Fruit fly (Drosophila melanogaster) whole organism, adult: Measurements from ENCODE around the gene CG42820.
A peak's percentile ranks its signal among the peaks of the same experiment; 100 is the strongest.

Experiments used
- CG12768 ChIP-seq: fragments of 200-800 bp; sonication (Bioruptor generic); optimal IDR thresholded peaks from 2 replicates; lab custom pipeline; 2017; ENCODE audit warnings: missing biosample characterization, missing genetic modification characterization, mild to moderate bottlenecking, moderate library complexity, missing genetic modification reagents
- CG1620 ChIP-seq: fragments of 200-800 bp; sonication (Bioruptor generic); optimal IDR thresholded peaks from 2 replicates; lab custom pipeline; 2016; ENCODE audit warnings: missing biosample characterization, missing genetic modification characterization
- CG7045 ChIP-seq: fragments of 200-800 bp; sonication (Bioruptor generic); optimal IDR thresholded peaks from 2 replicates; lab custom pipeline; 2017; ENCODE audit warnings: missing biosample characterization, mild to moderate bottlenecking, missing genetic modification characterization
- CG7101 ChIP-seq: fragments of 200-800 bp; sonication (Bioruptor generic); optimal IDR thresholded peaks from 2 replicates; lab custom pipeline; 2018; ENCODE audit warnings: missing biosample characterization, mild to moderate bottlenecking, missing genetic modification characterization, moderate library complexity
- Clk ChIP-seq: fragments of 200-800 bp; sonication (Bioruptor generic); optimal IDR thresholded peaks from 2 replicates; lab custom pipeline; 2017; ENCODE audit warnings: missing biosample characterization, missing genetic modification characterization
- Hr96 ChIP-seq: fragments of 200-800 bp; sonication (Bioruptor generic); optimal IDR thresholded peaks from 2 replicates; lab custom pipeline; 2016; ENCODE audit warnings: missing biosample characterization, missing genetic modification characterization
- Mnt ChIP-seq: fragments of 200-800 bp; sonication (Bioruptor generic); optimal IDR thresholded peaks from 2 replicates; lab custom pipeline; 2016; ENCODE audit warnings: missing biosample characterization, mild to moderate bottlenecking, missing genetic modification characterization
- cic ChIP-seq: fragments of 200-800 bp; sonication (Bioruptor generic); optimal IDR thresholded peaks from 2 replicates; lab custom pipeline; 2017; ENCODE audit warnings: missing biosample characterization, mild to moderate bottlenecking, missing genetic modification characterization, moderate library complexity
- cnc ChIP-seq, 2 experiments: fragments of >200 bp; optimal IDR thresholded peaks; 2 replicates each; lab custom pipeline; 2017
- kay ChIP-seq: fragments of 200-800 bp; sonication (Bioruptor generic); peaks from one replicate; lab custom pipeline; 2016; ENCODE audit warnings: missing biosample characterization, missing genetic modification characterization, borderline replicate concordance
- pad ChIP-seq: fragments of 200-800 bp; sonication (Bioruptor generic); optimal IDR thresholded peaks from 3 replicates; lab custom pipeline; 2017; ENCODE audit warnings: missing biosample characterization, missing genetic modification characterization, mild to moderate bottlenecking, moderate library complexity, missing genetic modification reagents
- tj ChIP-seq: fragments of 200-800 bp; sonication (Bioruptor generic); optimal IDR thresholded peaks from 3 replicates; lab custom pipeline; 2017; ENCODE audit warnings: missing biosample characterization, mild to moderate bottlenecking, missing genetic modification characterization, moderate library complexity
- toe ChIP-seq: fragments of 200-800 bp; sonication (Bioruptor generic); optimal IDR thresholded peaks from 2 replicates; lab custom pipeline; 2016; ENCODE audit warnings: missing biosample characterization, missing genetic modification characterization

DNA sequence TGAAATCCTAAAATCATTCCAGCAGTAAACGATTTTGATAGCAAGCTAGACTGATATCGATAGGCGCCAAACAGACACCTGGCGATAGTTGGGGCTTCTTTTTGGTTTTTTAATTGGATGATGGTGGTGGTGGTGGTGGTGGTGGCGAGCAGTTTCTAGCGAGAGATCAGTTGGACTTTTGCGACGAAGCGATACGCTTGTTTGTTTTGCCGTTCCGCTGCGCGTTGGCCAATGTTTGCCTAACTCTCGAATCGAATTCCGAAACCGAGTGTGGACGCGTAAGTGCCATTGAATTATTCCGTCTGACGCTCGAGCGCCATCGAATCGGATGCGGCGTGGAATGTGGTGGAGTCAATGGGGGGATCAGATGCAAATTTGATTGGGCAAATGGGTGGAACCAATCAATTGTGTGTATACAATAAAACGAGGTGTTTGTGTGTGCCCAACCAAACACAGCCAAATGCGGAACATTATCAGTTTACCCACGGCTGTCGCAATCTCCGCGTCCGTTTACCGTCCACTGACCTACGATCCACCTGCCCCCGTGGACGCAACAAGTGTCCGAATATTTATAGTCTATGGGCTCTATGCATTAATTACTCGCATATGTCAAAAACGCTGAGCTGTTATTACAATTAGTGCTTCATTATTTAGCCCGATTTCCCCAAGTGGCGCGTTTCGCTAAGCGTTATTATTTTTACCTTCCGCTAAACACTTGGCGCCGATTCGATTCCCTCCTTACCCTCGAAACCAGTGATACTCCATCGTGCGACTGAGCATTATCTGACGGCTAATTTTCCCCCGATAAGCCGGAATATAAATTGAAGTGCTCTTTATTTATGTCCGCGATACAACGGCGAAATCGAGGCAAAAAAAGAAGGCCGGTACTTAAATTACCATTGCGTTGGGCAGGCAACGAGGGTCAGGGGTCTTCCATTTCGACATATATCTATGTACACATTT, 21.6 kb downstream of the CG42820 start, which contains the start of gene CG17292:
- peak; percentile 62 for TF ChIP-seq toe
- peak; percentile 81 for TF ChIP-seq Mnt (GFP tag; lab: Kevin White, UChicago)
- peak; percentile 42 for TF ChIP-seq Clk (GFP tag; lab: Kevin White, UChicago)
- peak; percentile 52 for TF ChIP-seq pad (GFP tag; lab: Kevin White, UChicago)
- no peak for TF ChIP-seq Hr96
- TF ChIP-seq kay (GFP tag; lab: Kevin White, UChicago) = no peak
- peak; percentile 72 for TF ChIP-seq tj (GFP tag; lab: Kevin White, UChicago)
- peak; percentile 65 for TF ChIP-seq CG7101 (tag; lab: Kevin White, UChicago)
- no peak for TF ChIP-seq CG7045
- no peak for TF ChIP-seq cnc (optimal IDR thresholded peaks at IDR 0.05; lab: Kevin White, UChicago)
- TF ChIP-seq cic (GFP tag; lab: Kevin White, UChicago) = peak; percentile 90
- peak; percentile 79 for TF ChIP-seq CG12768 (GFP tag; lab: Kevin White, UChicago)
- TF ChIP-seq CG1620 (GFP tag; lab: Kevin White, UChicago) = peak; percentile 49
